Worm (Caenorhabditis elegans) whole organism, L4 larva: ENCODE results near the gene cdka-1.

Experiments used
- T20F7.1 ChIP-seq: fragments of 200-800 bp; sonication (Bioruptor generic); optimal IDR thresholded peaks from 2 replicates; lab custom pipeline; 2018; ENCODE audit warnings: mild to moderate bottlenecking, missing genetic modification characterization, missing compliant biosample characterization
- T26A8.4 ChIP-seq: fragments of 200-800 bp; sonication (Bioruptor generic); IDR thresholded peaks from 2 replicates; pipeline ENCODE4 v1.3.6; 2022; ENCODE audit warnings: missing genetic modification characterization, missing compliant biosample characterization
- Y105C5A.15 ChIP-seq: fragments of 200-800 bp; sonication (Bioruptor generic); IDR thresholded peaks from 2 replicates; pipeline ENCODE4 v1.3.6; 2022; ENCODE audit warnings: missing genetic modification characterization, missing compliant biosample characterization
- ZK546.5 ChIP-seq, 2 experiments: sonication (generic microtip); optimal IDR thresholded peaks; 2 replicates each; lab custom pipeline; 2017; ENCODE audit warnings: missing biosample characterization in 2 of 2, missing genetic modification characterization in 2 of 2
- aha-1 ChIP-seq: fragments of 150-350 bp; peaks from one replicate; lab custom pipeline; 2014; ENCODE audit warnings: missing biosample characterization, missing genetic modification characterization
- ceh-62 ChIP-seq: sonication (generic microtip); optimal IDR thresholded peaks from 2 replicates; lab custom pipeline; 2017; ENCODE audit warnings: missing biosample characterization, missing genetic modification characterization
- ces-1 ChIP-seq: fragments of 150-350 bp; sonication (generic microtip); optimal IDR thresholded peaks from 4 replicates; lab custom pipeline; 2014; ENCODE audit warnings: missing biosample characterization, missing genetic modification reagents, missing genetic modification characterization
- cey-2 ChIP-seq: sonication (generic microtip); optimal IDR thresholded peaks from 3 replicates; lab custom pipeline; 2017; ENCODE audit warnings: missing genetic modification characterization, mild to moderate bottlenecking, missing compliant biosample characterization, antibody characterized with exemption, borderline replicate concordance; ENCODE audit not compliant: insufficient read depth
- ctbp-1 ChIP-seq: fragments of 200-800 bp; sonication (Bioruptor generic); IDR thresholded peaks from 2 replicates; pipeline ENCODE4 v1.3.6; 2022; ENCODE audit warnings: missing genetic modification reagents, missing genetic modification characterization, missing compliant biosample characterization
- daf-16 ChIP-seq, 3 experiments: sonication (generic microtip); optimal IDR thresholded peaks; 2 replicates each; lab custom pipeline; 2016 to 2017; ENCODE audit warnings: missing genetic modification characterization in 3 of 3, missing genetic modification reagents in 3 of 3, mild to moderate bottlenecking in 2 of 3, missing compliant biosample characterization in 2 of 3, missing biosample characterization in 1 of 3, moderate library complexity in 1 of 3
- daf-19 ChIP-seq: fragments of 200-800 bp; sonication (Bioruptor generic); conservative IDR thresholded peaks from 2 replicates; pipeline ENCODE4 v1.3.6; 2022; ENCODE audit warnings: missing genetic modification characterization, missing compliant biosample characterization
- daf-8 ChIP-seq: fragments of 200-800 bp; sonication (Bioruptor generic); IDR thresholded peaks from 2 replicates; pipeline ENCODE4 v1.3.6; 2022; ENCODE audit warnings: missing genetic modification characterization, missing compliant biosample characterization
- dmd-6 ChIP-seq: fragments of 200-800 bp; sonication (Bioruptor generic); IDR thresholded peaks from 2 replicates; pipeline ENCODE4 v1.3.6; 2022; ENCODE audit warnings: missing genetic modification reagents, missing genetic modification characterization, missing compliant biosample characterization
- dve-1 ChIP-seq: sonication (generic microtip); optimal IDR thresholded peaks from 2 replicates; lab custom pipeline; 2017; ENCODE audit warnings: antibody characterized with exemption, mild to moderate bottlenecking, missing genetic modification characterization, missing compliant biosample characterization; ENCODE audit not compliant: insufficient read depth
- egl-43 ChIP-seq: fragments of 200-800 bp; sonication (Bioruptor generic); IDR thresholded peaks from 2 replicates; pipeline ENCODE4 v1.3.6; 2022; ENCODE audit warnings: missing genetic modification reagents, missing genetic modification characterization, missing compliant biosample characterization
- hlh-11 ChIP-seq: fragments of 200-800 bp; sonication (Bioruptor generic); optimal IDR thresholded peaks from 2 replicates; lab custom pipeline; 2018; ENCODE audit warnings: mild to moderate bottlenecking, missing genetic modification characterization, missing compliant biosample characterization
- hlh-30 ChIP-seq: sonication (generic microtip); optimal IDR thresholded peaks from 2 replicates; lab custom pipeline; 2017; ENCODE audit warnings: antibody characterized with exemption, mild to moderate bottlenecking, missing genetic modification characterization, missing compliant biosample characterization; ENCODE audit not compliant: insufficient read depth
- hmg-1.1 ChIP-seq: fragments of 200-800 bp; sonication (Bioruptor generic); IDR thresholded peaks from 2 replicates; pipeline ENCODE4 v1.3.6; 2022; ENCODE audit warnings: missing genetic modification reagents, missing genetic modification characterization, missing compliant biosample characterization
- jun-1 ChIP-seq: fragments of 150-350 bp; optimal IDR thresholded peaks from 2 replicates; lab custom pipeline; 2014; ENCODE audit warnings: missing biosample characterization, missing genetic modification reagents, missing genetic modification characterization
- lin-29 ChIP-seq: fragments of 200-800 bp; sonication (Bioruptor generic); IDR thresholded peaks from 2 replicates; pipeline ENCODE4 v1.3.6; 2022; ENCODE audit warnings: missing genetic modification reagents, missing genetic modification characterization, missing compliant biosample characterization
- madf-5 ChIP-seq, 2 experiments: fragments of 200-800 bp; sonication (Bioruptor generic); IDR thresholded peaks; 2 replicates each; pipeline ENCODE4 v1.3.6; 2022; ENCODE audit warnings: missing compliant biosample characterization in 2 of 2, missing genetic modification characterization in 2 of 2
- mdl-1 ChIP-seq, 2 experiments: fragments of 150-350 bp in 1 of 2; sonication (generic microtip) in 1 of 2; optimal IDR thresholded peaks; 2 replicates each; lab custom pipeline; 2014 to 2017; ENCODE audit warnings: missing biosample characterization in 2 of 2, missing genetic modification characterization in 2 of 2
- nhr-237 ChIP-seq: sonication (generic microtip); optimal IDR thresholded peaks from 2 replicates; lab custom pipeline; 2017; ENCODE audit warnings: missing biosample characterization, missing genetic modification characterization
- nhr-25 ChIP-seq: sonication (generic microtip); optimal IDR thresholded peaks from 2 replicates; lab custom pipeline; 2017; ENCODE audit warnings: missing genetic modification characterization, mild to moderate bottlenecking, missing compliant biosample characterization, antibody characterized with exemption, moderate library complexity, borderline replicate concordance; ENCODE audit not compliant: insufficient read depth
- nhr-28 ChIP-seq: fragments of 150-350 bp; optimal IDR thresholded peaks from 2 replicates; lab custom pipeline; 2014; ENCODE audit warnings: missing biosample characterization, missing genetic modification characterization
- nhr-76 ChIP-seq: fragments of 150-350 bp; optimal IDR thresholded peaks from 2 replicates; lab custom pipeline; 2014; ENCODE audit warnings: missing biosample characterization, missing genetic modification characterization
- php-3 ChIP-seq: fragments of 200-800 bp; sonication (Bioruptor generic); IDR thresholded peaks from 2 replicates; pipeline ENCODE4 v1.3.6; 2022; ENCODE audit warnings: missing genetic modification reagents, missing genetic modification characterization, missing compliant biosample characterization
- pqm-1 ChIP-seq: sonication (generic microtip); optimal IDR thresholded peaks from 2 replicates; lab custom pipeline; 2017; ENCODE audit warnings: missing biosample characterization, missing genetic modification characterization
- skn-1 ChIP-seq: fragments of 150-350 bp; optimal IDR thresholded peaks from 2 replicates; lab custom pipeline; 2014; ENCODE audit warnings: missing biosample characterization, missing genetic modification characterization
- snpc-4 ChIP-seq: fragments of 150-350 bp; optimal IDR thresholded peaks from 2 replicates; lab custom pipeline; 2014; ENCODE audit warnings: missing biosample characterization, missing genetic modification characterization
- spr-3 ChIP-seq: fragments of 200-800 bp; sonication (Bioruptor generic); optimal IDR thresholded peaks from 2 replicates; lab custom pipeline; 2018; ENCODE audit warnings: mild to moderate bottlenecking, missing genetic modification characterization, missing compliant biosample characterization
- zfp-3 ChIP-seq: fragments of 200-800 bp; sonication (Bioruptor generic); conservative IDR thresholded peaks from 2 replicates; pipeline ENCODE4 v1.3.6; 2022; ENCODE audit warnings: missing genetic modification reagents, missing genetic modification characterization, missing compliant biosample characterization
- zip-2 ChIP-seq: fragments of 150-350 bp; optimal IDR thresholded peaks from 2 replicates; lab custom pipeline; 2014; ENCODE audit warnings: missing biosample characterization, missing genetic modification characterization

Gene cdka-1

DNA sequence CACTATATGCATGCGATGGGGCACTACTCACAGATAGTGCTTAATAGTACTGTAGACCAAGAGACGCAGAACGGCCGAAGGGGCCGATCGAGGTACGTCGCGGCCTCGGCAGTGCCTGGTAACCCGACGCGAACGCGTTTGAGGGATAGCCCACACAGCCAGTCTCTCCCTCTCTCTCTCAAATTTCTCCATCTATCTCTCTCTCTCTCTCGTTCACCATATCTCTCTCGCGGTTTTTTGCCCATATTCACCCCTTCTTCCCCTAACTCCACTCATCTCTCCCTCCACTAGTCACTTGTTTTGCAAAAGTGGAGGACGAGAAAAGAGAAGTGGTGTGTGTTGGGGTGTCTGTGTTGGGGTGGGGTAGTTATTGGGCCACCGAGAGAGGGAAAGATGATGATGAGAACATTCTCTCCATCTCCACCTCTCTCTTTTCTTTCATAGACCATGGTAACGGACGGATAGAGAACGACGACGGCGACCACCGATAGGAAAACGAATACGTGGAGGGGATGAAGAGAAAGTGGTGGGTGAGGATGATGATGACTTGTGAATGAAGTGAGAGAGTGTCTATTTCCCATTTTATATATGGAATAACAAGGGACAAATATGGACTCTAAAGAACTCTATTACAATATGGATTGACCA lies 8.3 kb downstream of the cdka-1 start (continued):
- TF ChIP-seq ceh-62 (tag; lab: Kevin White, UChicago): no peak
- no peak for TF ChIP-seq zfp-3 (GFP tag; lab: Robert Waterston, UW)
- TF ChIP-seq snpc-4: no peak
- no peak for TF ChIP-seq daf-8 (GFP tag; lab: Robert Waterston, UW)
- no peak for TF ChIP-seq ces-1 (GFP tag; lab: Kevin White, UChicago)
- no peak for TF ChIP-seq ctbp-1 (GFP tag; lab: Robert Waterston, UW)
- peak; percentile 66 for TF ChIP-seq nhr-25 (tag; lab: Kevin White, UChicago)
- no peak for TF ChIP-seq jun-1 (tag; lab: Kevin White, UChicago)
- no peak for TF ChIP-seq zip-2 (tag; lab: Kevin White, UChicago)
- no peak for TF ChIP-seq spr-3
- TF ChIP-seq ZK546.5 (tag; optimal IDR thresholded peaks at IDR 0.05; lab: Kevin White, UChicago): no peak
- no peak for TF ChIP-seq lin-29 (GFP tag; lab: Robert Waterston, UW)
- TF ChIP-seq madf-5 (GFP tag; IDR thresholded peaks at IDR 0.05; lab: Robert Waterston, UW): no peak
- no peak for TF ChIP-seq php-3 (GFP tag; lab: Robert Waterston, UW)
- TF ChIP-seq T20F7.1: no peak
- TF ChIP-seq cey-2: no peak
- TF ChIP-seq hlh-11 (tag; lab: Kevin White, UChicago): peak; percentile 59
- TF ChIP-seq skn-1 (tag; lab: Kevin White, UChicago): no peak
- no peak for TF ChIP-seq nhr-76 (tag; lab: Kevin White, UChicago)
- no peak for TF ChIP-seq egl-43 (GFP tag; lab: Robert Waterston, UW)
- peak; percentile 46 for TF ChIP-seq hlh-30 (tag; lab: Kevin White, UChicago)

DNA sequence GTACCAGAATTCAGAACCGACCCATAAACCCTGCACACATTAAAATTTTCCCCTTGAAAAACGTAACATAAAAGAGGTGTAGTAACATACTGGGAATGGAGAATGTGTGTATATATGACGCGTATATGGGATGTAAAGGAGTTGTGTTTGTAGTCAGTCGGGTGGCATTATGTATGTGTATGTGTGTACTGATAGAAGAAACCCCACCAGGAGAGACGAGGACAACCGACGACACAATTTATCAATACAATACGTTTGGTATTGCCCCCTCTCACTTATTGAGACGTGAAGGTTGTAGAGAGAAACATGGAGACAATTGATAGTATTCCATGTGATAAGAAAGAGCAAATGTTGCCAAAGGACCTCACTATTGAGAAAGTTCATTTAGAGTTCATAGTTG lies 9.5 kb downstream of the cdka-1 start:
- TF ChIP-seq snpc-4: no peak
- no peak for TF ChIP-seq jun-1 (tag; lab: Kevin White, UChicago)
- TF ChIP-seq dmd-6 (GFP tag; lab: Robert Waterston, UW): 0 out of 2 replicates have a peak, but pooled peaks have one; percentile 13
- no peak for TF ChIP-seq daf-19 (GFP tag; lab: Robert Waterston, UW)
- TF ChIP-seq mdl-1 (tag; optimal IDR thresholded peaks at IDR 0.05; lab: Kevin White, UChicago): peak in 1 of 2 experiments; percentile 6
- peak; percentile 85 for TF ChIP-seq pqm-1 (tag; lab: Kevin White, UChicago)
- TF ChIP-seq nhr-237 (tag; lab: Kevin White, UChicago): no peak
- no peak for TF ChIP-seq Y105C5A.15
- peak; percentile 21 for TF ChIP-seq dve-1 (tag; lab: Kevin White, UChicago)
- TF ChIP-seq nhr-28 (tag; lab: Kevin White, UChicago): peak; percentile 97
- no peak for TF ChIP-seq daf-16 (GFP tag; optimal IDR thresholded peaks at IDR 0.05; lab: Kevin White, UChicago)
- peak; percentile 56 for TF ChIP-seq daf-16 (tag; optimal IDR thresholded peaks at IDR 0.05; lab: Kevin White, UChicago)
- peak; percentile 66 for TF ChIP-seq aha-1 (tag; lab: Kevin White, UChicago)
- TF ChIP-seq ctbp-1 (GFP tag; lab: Robert Waterston, UW): no peak
- no peak for TF ChIP-seq egl-43 (GFP tag; lab: Robert Waterston, UW)

DNA sequence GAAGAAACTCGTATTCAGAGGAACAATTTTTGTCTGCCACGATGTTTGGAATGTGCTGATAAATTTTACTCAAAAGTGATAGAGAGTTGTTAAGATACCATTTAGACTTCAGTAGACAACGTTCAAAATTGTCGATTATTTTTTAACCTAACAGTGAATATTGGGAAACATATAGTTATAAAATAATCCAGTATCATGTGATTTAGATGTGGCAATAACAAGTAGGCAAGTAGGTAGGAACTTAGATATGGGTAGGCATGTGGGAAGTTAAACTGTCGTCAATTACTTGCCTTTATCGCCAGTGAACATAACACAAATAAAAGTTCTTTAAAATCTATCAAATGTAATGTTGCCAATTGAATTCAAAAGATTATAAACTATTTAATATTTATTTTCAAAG lies 12.9 kb downstream of the cdka-1 start, which contains the start of gene T23F11.11:
Gene T23F11.11 (minus strand): TSS at position 101 of the 400 bp plus-strand sequence.
- peak; percentile 5 for TF ChIP-seq pqm-1 (tag; lab: Kevin White, UChicago)
- TF ChIP-seq zip-2 (tag; lab: Kevin White, UChicago): no peak
- TF ChIP-seq, all 104 proteins: peak for 1

DNA sequence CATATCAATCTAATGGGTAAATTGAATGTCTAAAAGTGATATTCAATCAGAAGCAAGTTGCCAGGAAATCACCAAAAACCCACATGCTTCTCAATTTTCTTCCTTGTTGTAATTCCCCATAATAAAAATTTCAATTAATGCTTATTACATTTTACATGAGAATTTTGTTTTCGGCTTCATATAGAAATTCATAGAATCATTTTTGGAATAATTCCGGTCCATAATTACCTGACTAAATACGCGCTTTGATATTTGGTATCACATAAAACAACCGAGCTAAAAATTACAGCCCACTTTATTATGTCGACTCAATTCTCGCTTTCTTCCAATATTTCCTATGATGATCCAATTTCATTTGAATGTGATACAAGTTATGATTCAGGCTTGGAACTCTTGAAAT lies 13.4 kb downstream of the cdka-1 start, which contains the start of gene srg-13:
Gene srg-13 (plus strand): TSS at position 301 of the 400 bp plus-strand sequence.
- TF ChIP-seq spr-3: no peak
- TF ChIP-seq hmg-1.1 (GFP tag; lab: Robert Waterston, UW): no peak
- TF ChIP-seq T26A8.4 (GFP tag; lab: Robert Waterston, UW): no peak
